Worm (Caenorhabditis elegans) whole organism, L2 larva: ENCODE measurements around the gene deb-1.
A peak's percentile ranks its signal among the peaks of the same experiment; 100 is the strongest.

Source experiments
- C34F6.9 ChIP-seq: fragments of 150-350 bp; optimal IDR thresholded peaks from 2 replicates; lab custom pipeline; 2014; ENCODE audit warnings: missing biosample characterization, missing genetic modification characterization
- F13H6.1 ChIP-seq: sonication (generic microtip); optimal IDR thresholded peaks from 2 replicates; lab custom pipeline; 2016; ENCODE audit warnings: missing genetic modification characterization, missing compliant biosample characterization
- ZK546.5 ChIP-seq: sonication (generic microtip); optimal IDR thresholded peaks from 2 replicates; lab custom pipeline; 2017; ENCODE audit warnings: missing biosample characterization, missing genetic modification characterization
- aly-2 ChIP-seq: fragments of 150-350 bp; optimal IDR thresholded peaks from 2 replicates; lab custom pipeline; 2014; ENCODE audit warnings: missing biosample characterization, missing genetic modification characterization
- blmp-1 ChIP-seq: sonication (generic microtip); optimal IDR thresholded peaks from 2 replicates; lab custom pipeline; 2017; ENCODE audit warnings: missing genetic modification characterization, mild to moderate bottlenecking, missing compliant biosample characterization, antibody characterized with exemption, moderate library complexity; ENCODE audit not compliant: insufficient read depth
- ceh-16 ChIP-seq: fragments of 150-350 bp; optimal IDR thresholded peaks from 2 replicates; lab custom pipeline; 2014; ENCODE audit warnings: missing biosample characterization, missing genetic modification characterization
- ceh-82 ChIP-seq: fragments of 150-350 bp; optimal IDR thresholded peaks from 2 replicates; lab custom pipeline; 2014; ENCODE audit warnings: missing biosample characterization, missing genetic modification characterization
- crh-2 ChIP-seq: sonication (generic microtip); optimal IDR thresholded peaks from 2 replicates; lab custom pipeline; 2017; ENCODE audit warnings: missing biosample characterization, missing genetic modification characterization
- egl-27 ChIP-seq: sonication (generic microtip); optimal IDR thresholded peaks from 3 replicates; lab custom pipeline; 2017; ENCODE audit warnings: missing biosample characterization, missing genetic modification reagents, missing genetic modification characterization
- elt-1 ChIP-seq: fragments of 150-350 bp; optimal IDR thresholded peaks from 2 replicates; lab custom pipeline; 2014; ENCODE audit warnings: missing biosample characterization, missing genetic modification characterization
- elt-3 ChIP-seq: sonication (generic microtip); optimal IDR thresholded peaks from 2 replicates; lab custom pipeline; 2017; ENCODE audit warnings: missing biosample characterization, missing genetic modification characterization
- fos-1 ChIP-seq: fragments of 150-350 bp; optimal IDR thresholded peaks from 2 replicates; lab custom pipeline; 2014; ENCODE audit warnings: missing biosample characterization, missing genetic modification characterization
- gmeb-1 ChIP-seq: fragments of 150-350 bp; optimal IDR thresholded peaks from 2 replicates; lab custom pipeline; 2014; ENCODE audit warnings: missing biosample characterization, missing genetic modification characterization
- lin-11 ChIP-seq: fragments of 150-350 bp; sonication (generic microtip); optimal IDR thresholded peaks from 2 replicates; lab custom pipeline; 2014; ENCODE audit warnings: missing biosample characterization, missing genetic modification characterization, inconsistent platforms, mixed read lengths
- lin-13 ChIP-seq: fragments of 150-350 bp; optimal IDR thresholded peaks from 2 replicates; lab custom pipeline; 2014; ENCODE audit warnings: missing biosample characterization, missing genetic modification reagents, missing genetic modification characterization
- lin-39 ChIP-seq: fragments of 150-350 bp; optimal IDR thresholded peaks from 2 replicates; lab custom pipeline; 2014; ENCODE audit warnings: missing biosample characterization, missing genetic modification reagents, missing genetic modification characterization
- lsy-2 ChIP-seq, 2 experiments: fragments of 150-350 bp in 1 of 2; sonication (generic microtip) in 1 of 2; optimal IDR thresholded peaks; 2 replicates each; lab custom pipeline; 2014 to 2017; ENCODE audit warnings: missing biosample characterization in 2 of 2, missing genetic modification characterization in 2 of 2
- mdl-1 ChIP-seq, 2 experiments: fragments of 150-350 bp in 1 of 2; sonication (generic microtip) in 1 of 2; optimal IDR thresholded peaks; 2 replicates each; lab custom pipeline; 2017; ENCODE audit warnings: missing biosample characterization in 2 of 2, missing genetic modification characterization in 2 of 2
- nhr-10 ChIP-seq: sonication (generic microtip); optimal IDR thresholded peaks from 2 replicates; lab custom pipeline; 2017; ENCODE audit warnings: missing biosample characterization, missing genetic modification characterization
- nhr-12 ChIP-seq: fragments of 150-350 bp; optimal IDR thresholded peaks from 2 replicates; lab custom pipeline; 2014; ENCODE audit warnings: missing biosample characterization, missing genetic modification characterization
- nhr-21 ChIP-seq: fragments of 150-350 bp; optimal IDR thresholded peaks from 2 replicates; lab custom pipeline; 2014; ENCODE audit warnings: missing biosample characterization, missing genetic modification characterization
- nhr-23 ChIP-seq: fragments of 150-350 bp; optimal IDR thresholded peaks from 2 replicates; lab custom pipeline; 2014; ENCODE audit warnings: missing biosample characterization, missing genetic modification reagents, missing genetic modification characterization
- nhr-237 ChIP-seq: fragments of 150-350 bp; optimal IDR thresholded peaks from 2 replicates; lab custom pipeline; 2014; ENCODE audit warnings: missing biosample characterization, missing genetic modification characterization
- nhr-25 ChIP-seq: fragments of 150-350 bp; sonication (generic microtip); optimal IDR thresholded peaks from 3 replicates; lab custom pipeline; 2014; ENCODE audit warnings: missing biosample characterization, missing genetic modification characterization
- nhr-6 ChIP-seq: fragments of 150-350 bp; optimal IDR thresholded peaks from 2 replicates; lab custom pipeline; 2014; ENCODE audit warnings: missing biosample characterization, missing genetic modification characterization
- nhr-77 ChIP-seq: fragments of 150-350 bp; optimal IDR thresholded peaks from 2 replicates; lab custom pipeline; 2014; ENCODE audit warnings: missing biosample characterization, missing genetic modification characterization
- peb-1 ChIP-seq: fragments of 150-350 bp; optimal IDR thresholded peaks from 2 replicates; lab custom pipeline; 2014; ENCODE audit warnings: missing biosample characterization, missing genetic modification characterization
- sem-4 ChIP-seq: fragments of 150-350 bp; optimal IDR thresholded peaks from 2 replicates; lab custom pipeline; 2014; ENCODE audit warnings: missing biosample characterization, missing genetic modification reagents, missing genetic modification characterization
- sma-3 ChIP-seq: sonication (generic microtip); optimal IDR thresholded peaks from 2 replicates; lab custom pipeline; 2016; ENCODE audit warnings: missing genetic modification reagents, missing genetic modification characterization, missing compliant biosample characterization
- sma-9 ChIP-seq, 2 experiments: fragments of 150-350 bp in 1 of 2; sonication (generic microtip) in 1 of 2; optimal IDR thresholded peaks; 2 replicates each; lab custom pipeline; 2014 to 2016; ENCODE audit warnings: missing genetic modification characterization in 2 of 2, mild to moderate bottlenecking in 1 of 2, missing biosample characterization in 1 of 2, missing compliant biosample characterization in 1 of 2, missing genetic modification reagents in 1 of 2, moderate library complexity in 1 of 2
- snpc-4 ChIP-seq: fragments of 150-350 bp; optimal IDR thresholded peaks from 2 replicates; lab custom pipeline; 2014; ENCODE audit warnings: missing biosample characterization, missing genetic modification characterization
- zag-1 ChIP-seq: fragments of 150-350 bp; optimal IDR thresholded peaks from 2 replicates; lab custom pipeline; 2014; ENCODE audit warnings: missing biosample characterization, missing genetic modification characterization
- ztf-4 ChIP-seq: fragments of 150-350 bp; optimal IDR thresholded peaks from 2 replicates; lab custom pipeline; 2014; ENCODE audit warnings: missing biosample characterization, missing genetic modification characterization

The deb-1 gene

DNA sequence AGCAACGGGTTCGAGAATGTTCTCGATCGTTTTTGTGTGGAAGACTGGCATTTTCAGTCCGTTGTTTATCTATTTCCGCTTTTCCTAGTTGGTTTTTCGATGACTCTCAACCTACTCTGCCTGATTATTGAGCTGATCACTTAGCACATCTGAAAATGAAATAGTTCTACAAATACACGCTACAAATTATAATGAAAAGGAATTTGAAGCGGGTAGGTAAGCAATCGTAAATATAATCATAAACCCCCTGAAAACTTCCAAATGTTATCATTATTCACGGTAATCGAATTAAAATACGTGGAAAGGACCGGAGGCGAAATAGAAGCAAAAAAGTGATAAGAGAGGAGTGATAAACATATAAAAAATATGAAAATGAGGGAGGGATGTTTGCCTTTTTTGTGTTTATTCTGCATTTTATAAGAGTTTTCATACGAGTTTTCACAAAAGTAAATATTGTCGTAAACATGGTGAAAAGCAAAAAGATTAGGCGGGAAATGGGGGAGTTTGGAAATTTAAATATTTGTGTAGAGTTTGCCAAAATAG is at the start of gene deb-1:
deb-1 (minus strand) TSS at position 51 of the 543 bp plus-strand sequence.
- TF ChIP-seq sem-4 (tag; lab: Kevin White, UChicago) (no peak), peb-1 (tag; lab: Kevin White, UChicago) (no peak), fos-1 (tag; lab: Kevin White, UChicago) (peak; percentile 44), lin-39 (tag; lab: Kevin White, UChicago) (no peak), ZK546.5 (tag; lab: Kevin White, UChicago) (no peak), zag-1 (tag; lab: Kevin White, UChicago) (no peak), elt-3 (tag; lab: Kevin White, UChicago) (no peak), nhr-21 (no peak), lin-13 (GFP tag; lab: Kevin White, UChicago) (no peak), blmp-1 (tag; lab: Kevin White, UChicago) (no peak), snpc-4 (tag; lab: Kevin White, UChicago) (no peak), ceh-16 (tag; lab: Kevin White, UChicago) (no peak), aly-2 (no peak), elt-1 (tag; lab: Kevin White, UChicago) (no peak), sma-9 (GFP tag; optimal IDR thresholded peaks at IDR 0.05; lab: Kevin White, UChicago) (no peak), sma-9 (tag; optimal IDR thresholded peaks at IDR 0.05; lab: Kevin White, UChicago) (no peak), crh-2 (tag; lab: Kevin White, UChicago) (peak; percentile 76), mdl-1 (tag; optimal IDR thresholded peaks at IDR 0.05; lab: Kevin White, UChicago) (no peak)
- TF ChIP-seq, all 48 proteins: peak for 2

- TF ChIP-seq nhr-23 (tag; lab: Kevin White, UChicago): no peak
- TF ChIP-seq nhr-12 (tag; lab: Kevin White, UChicago): no peak
- no peak for TF ChIP-seq fos-1 (tag; lab: Kevin White, UChicago)
- TF ChIP-seq nhr-21: no peak
- no peak for TF ChIP-seq ceh-82 (tag; lab: Kevin White, UChicago)
- TF ChIP-seq ztf-4 (tag; lab: Kevin White, UChicago): no peak
- TF ChIP-seq lin-13 (GFP tag; lab: Kevin White, UChicago): no peak
These were observed 45.1 kb upstream of the deb-1 start for ce11 chrIV:7139143-7139542.

DNA sequence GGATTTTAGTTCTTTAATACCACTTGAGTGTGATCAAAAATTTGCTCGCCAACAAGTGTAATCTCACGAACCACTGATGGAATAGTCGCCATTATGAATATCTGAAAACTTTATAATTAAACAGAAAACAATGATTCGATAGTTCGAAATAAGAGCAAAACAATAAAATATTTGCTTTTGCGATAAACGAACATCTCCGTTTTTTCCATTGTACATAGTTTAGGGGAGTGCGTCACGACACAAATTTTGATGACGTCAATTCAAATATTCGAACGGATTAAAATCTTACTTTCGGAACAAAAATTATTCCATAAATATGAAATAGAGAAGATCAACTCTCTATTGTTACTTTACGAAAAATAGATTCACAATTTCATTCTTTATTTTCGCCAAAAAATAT is 39.9 kb upstream of the deb-1 start, which contains the start of gene mutd-1:
mutd-1 (minus strand) TSS at position 101 of the 400 bp plus-strand sequence.
- TF ChIP-seq snpc-4 (tag; lab: Kevin White, UChicago) (no peak), sma-3 (GFP tag; lab: Kevin White, UChicago) (no peak), nhr-10 (tag; lab: Kevin White, UChicago) (no peak), ceh-82 (tag; lab: Kevin White, UChicago) (no peak), F13H6.1 (tag; lab: Kevin White, UChicago) (no peak), nhr-21 (no peak), lin-13 (GFP tag; lab: Kevin White, UChicago) (no peak), nhr-6 (tag; lab: Kevin White, UChicago) (no peak), sem-4 (tag; lab: Kevin White, UChicago) (no peak), egl-27 (tag; lab: Kevin White, UChicago) (no peak), nhr-237 (tag; lab: Kevin White, UChicago) (no peak)
- TF ChIP-seq, all 48 proteins: peak for 0

DNA sequence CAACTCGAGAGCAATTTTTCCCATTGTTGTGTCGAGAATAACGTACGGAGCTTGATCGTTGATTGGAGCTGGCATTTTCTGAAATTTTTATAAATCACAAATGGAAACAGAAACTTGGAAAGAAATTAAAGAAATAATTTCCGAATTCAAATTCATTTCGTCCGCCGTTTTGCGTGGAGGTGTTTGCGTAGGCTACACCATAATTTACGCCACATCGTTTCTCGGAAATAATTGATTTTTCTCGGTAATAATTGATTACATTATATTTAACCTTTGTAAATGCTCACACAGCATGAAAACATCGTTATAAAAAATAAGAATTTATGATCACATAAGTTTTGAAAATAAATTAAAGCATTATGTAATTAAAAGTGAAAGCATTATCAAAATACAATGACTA is 39.1 kb upstream of the deb-1 start, which contains the start of gene cyn-12:
cyn-12 (minus strand) TSS at position 78 of the 400 bp plus-strand sequence.
- TF ChIP-seq nhr-25 (tag; lab: Kevin White, UChicago) (no peak), nhr-12 (tag; lab: Kevin White, UChicago) (no peak), blmp-1 (tag; lab: Kevin White, UChicago) (no peak), nhr-77 (tag; lab: Kevin White, UChicago) (no peak), lin-11 (tag; lab: Kevin White, UChicago) (no peak), gmeb-1 (tag; lab: Kevin White, UChicago) (peak; percentile 9), sma-3 (GFP tag; lab: Kevin White, UChicago) (peak; percentile 37), C34F6.9 (tag; lab: Kevin White, UChicago) (peak; percentile 33), lsy-2 (tag; optimal IDR thresholded peaks at IDR 0.05; lab: Kevin White, UChicago) (peak in 1 of 2 experiments; percentile 52)
- TF ChIP-seq, all 48 proteins: peak for 4
